Worm (Caenorhabditis elegans) whole organism, L4 larva: ENCODE measurements around the gene nhr-207.

ENCODE experiments used
- ZK337.2 ChIP-seq: fragments of 200-800 bp; sonication (Bioruptor generic); IDR thresholded peaks from 2 replicates; pipeline ENCODE4 v1.3.6; 2022; ENCODE audit warnings: missing genetic modification reagents, missing genetic modification characterization, missing compliant biosample characterization
- hlh-11 ChIP-seq: fragments of 200-800 bp; sonication (Bioruptor generic); optimal IDR thresholded peaks from 2 replicates; lab custom pipeline; 2018; ENCODE audit warnings: mild to moderate bottlenecking, missing genetic modification characterization, missing compliant biosample characterization
- jun-1 ChIP-seq: fragments of 150-350 bp; optimal IDR thresholded peaks from 2 replicates; lab custom pipeline; 2014; ENCODE audit warnings: missing biosample characterization, missing genetic modification reagents, missing genetic modification characterization
- lin-39 ChIP-seq: fragments of 150-350 bp; optimal IDR thresholded peaks from 2 replicates; lab custom pipeline; 2014; ENCODE audit warnings: missing biosample characterization, missing genetic modification reagents, missing genetic modification characterization
- lir-3 ChIP-seq: sonication (generic microtip); optimal IDR thresholded peaks from 2 replicates; lab custom pipeline; 2016; ENCODE audit warnings: mild to moderate bottlenecking, missing genetic modification characterization, missing compliant biosample characterization
- mdl-1 ChIP-seq, 2 experiments: fragments of 150-350 bp in 1 of 2; sonication (generic microtip) in 1 of 2; optimal IDR thresholded peaks; 2 replicates each; lab custom pipeline; 2014 to 2017; ENCODE audit warnings: missing biosample characterization in 2 of 2, missing genetic modification characterization in 2 of 2
- mep-1 ChIP-seq: fragments of 150-350 bp; sonication (generic microtip); optimal IDR thresholded peaks from 3 replicates; lab custom pipeline; 2014; ENCODE audit warnings: missing biosample characterization, missing genetic modification characterization
- nhr-11 ChIP-seq: fragments of 150-350 bp; optimal IDR thresholded peaks from 2 replicates; lab custom pipeline; 2014; ENCODE audit warnings: missing biosample characterization, missing genetic modification characterization

DNA sequence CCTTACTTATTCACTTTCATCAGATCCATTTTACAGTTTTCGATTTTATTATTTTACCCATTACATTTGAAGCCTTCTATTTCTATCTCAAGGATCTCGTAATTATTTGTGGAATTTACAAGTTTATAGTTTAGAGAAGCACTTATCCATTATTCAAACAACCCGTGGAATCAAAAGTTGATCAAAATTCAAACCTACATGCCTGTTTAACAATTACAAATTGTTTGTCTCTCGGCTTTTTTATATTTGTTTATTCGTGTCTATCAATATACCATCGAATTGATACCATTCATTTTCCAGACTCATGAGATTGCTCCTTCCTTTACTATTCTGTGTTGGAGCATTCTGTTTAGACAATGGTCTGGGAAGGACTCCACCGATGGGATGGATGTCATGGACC is 9.0 kb upstream of the nhr-207 start, which contains the start of gene gana-1:
- TF ChIP-seq nhr-11 (tag; lab: Kevin White, UChicago) (no peak), jun-1 (tag; lab: Kevin White, UChicago) (no peak), mdl-1 (tag; optimal IDR thresholded peaks at IDR 0.05; lab: Kevin White, UChicago) (no peak), hlh-11 (tag; lab: Kevin White, UChicago) (no peak), lin-39 (tag; lab: Kevin White, UChicago) (no peak), ZK337.2 (no peak), mep-1 (tag; lab: Kevin White, UChicago) (no peak), lir-3 (tag; lab: Kevin White, UChicago) (no peak)
